Fruit fly (Drosophila melanogaster) whole organism, embryonic: ENCODE measurements around the gene CG32801.

Source experiments
- CG10147 ChIP-seq: fragments of 200-800 bp; sonication (Bioruptor generic); optimal IDR thresholded peaks from 2 replicates; lab custom pipeline; 2019; ENCODE audit warnings: missing biosample characterization, mild to moderate bottlenecking, missing genetic modification characterization, moderate library complexity
- CG10321 ChIP-seq: fragments of 200-800 bp; sonication (Bioruptor generic); IDR thresholded peaks from 2 replicates; pipeline ENCODE4 v1.3.6; 2022; ENCODE audit warnings: missing biosample characterization, missing genetic modification characterization
- CG11093 ChIP-seq: fragments of 200-800 bp; sonication (Bioruptor generic); IDR thresholded peaks from 3 replicates; pipeline ENCODE4 v1.3.6; 2022; ENCODE audit warnings: missing biosample characterization, missing genetic modification characterization
- CG14050 ChIP-seq: fragments of 200-800 bp; sonication (Bioruptor generic); IDR thresholded peaks from 3 replicates; pipeline ENCODE4 v1.3.6; 2022; ENCODE audit warnings: missing biosample characterization, missing genetic modification characterization
- CG14710 ChIP-seq: fragments of 200-800 bp; sonication (Bioruptor generic); optimal IDR thresholded peaks from 3 replicates; lab custom pipeline; 2019; ENCODE audit warnings: missing biosample characterization, mild to moderate bottlenecking, missing genetic modification characterization, moderate library complexity
- CG15514 ChIP-seq: fragments of 200-800 bp; sonication (Bioruptor generic); optimal IDR thresholded peaks from 3 replicates; lab custom pipeline; 2017; ENCODE audit warnings: missing biosample characterization, missing genetic modification characterization, mild to moderate bottlenecking, moderate library complexity, missing genetic modification reagents
- CG17361 ChIP-seq: fragments of 200-800 bp; sonication (Bioruptor generic); IDR thresholded peaks from 3 replicates; pipeline ENCODE4 v1.3.6; 2022; ENCODE audit warnings: missing biosample characterization, missing genetic modification characterization
- CG18011 ChIP-seq: fragments of 200-800 bp; sonication (Bioruptor generic); optimal IDR thresholded peaks from 2 replicates; lab custom pipeline; 2017; ENCODE audit warnings: missing biosample characterization, missing genetic modification characterization, mild to moderate bottlenecking, moderate library complexity, missing genotype
- CG2129 ChIP-seq: fragments of 200-800 bp; sonication (Bioruptor generic); IDR thresholded peaks from 2 replicates; pipeline ENCODE4 v1.3.6; 2022; ENCODE audit warnings: missing biosample characterization, missing genetic modification characterization; ENCODE audit not compliant: partially characterized antibody
- CG2875 ChIP-seq: fragments of 200-800 bp; sonication (Bioruptor generic); optimal IDR thresholded peaks from 2 replicates; lab custom pipeline; 2017; ENCODE audit warnings: missing biosample characterization, mild to moderate bottlenecking, missing genetic modification characterization, missing genetic modification reagents
- CG30403 ChIP-seq: fragments of 200-800 bp; sonication (Bioruptor generic); optimal IDR thresholded peaks from 3 replicates; lab custom pipeline; 2016; ENCODE audit warnings: missing biosample characterization, missing genetic modification characterization
- CG31224 ChIP-seq: fragments of 200-800 bp; sonication (Bioruptor generic); IDR thresholded peaks from 2 replicates; pipeline ENCODE4 v1.3.6; 2022; ENCODE audit warnings: missing biosample characterization, missing genetic modification characterization
- CG34376 ChIP-seq: fragments of 200-800 bp; sonication (Bioruptor generic); optimal IDR thresholded peaks from 2 replicates; lab custom pipeline; 2018; ENCODE audit warnings: missing biosample characterization, mild to moderate bottlenecking, missing genetic modification characterization
- CG4328 ChIP-seq: fragments of 200-800 bp; sonication (Bioruptor generic); optimal IDR thresholded peaks from 3 replicates; lab custom pipeline; 2017; ENCODE audit warnings: missing biosample characterization, missing genetic modification reagents, missing genetic modification characterization
- CG7271 ChIP-seq: fragments of 200-800 bp; sonication (Bioruptor generic); optimal IDR thresholded peaks from 2 replicates; lab custom pipeline; 2018; ENCODE audit warnings: missing biosample characterization, mild to moderate bottlenecking, missing genetic modification characterization, moderate library complexity
- CG7786 ChIP-seq: fragments of 200-800 bp; sonication (Bioruptor generic); optimal IDR thresholded peaks from 2 replicates; lab custom pipeline; 2016; ENCODE audit warnings: missing biosample characterization, missing genetic modification characterization
- CG8290 ChIP-seq, 3 experiments: fragments of 200-800 bp; sonication (Bioruptor generic); optimal IDR thresholded peaks; 2 replicates each; lab custom pipeline; 2016 to 2019; ENCODE audit warnings: missing biosample characterization in 3 of 3, missing genetic modification characterization in 3 of 3, mild to moderate bottlenecking in 2 of 3, moderate library complexity in 1 of 3
- CG8924 ChIP-seq: fragments of 200-800 bp; optimal IDR thresholded peaks from 3 replicates; lab custom pipeline; 2019; ENCODE audit warnings: missing biosample characterization, mild to moderate bottlenecking, missing genetic modification characterization, moderate library complexity
- CG9797 ChIP-seq: fragments of 200-800 bp; sonication (Bioruptor generic); optimal IDR thresholded peaks from 3 replicates; lab custom pipeline; 2018; ENCODE audit warnings: missing biosample characterization, mild to moderate bottlenecking, missing genetic modification characterization
- D ChIP-seq, 2 experiments: fragments of 200-800 bp in 1 of 2; fragments of >200 bp in 1 of 2; sonication (Bioruptor generic) in 1 of 2; optimal IDR thresholded peaks; 2 replicates in 1 of 2; 3 replicates in 1 of 2; lab custom pipeline; 2017; ENCODE audit warnings: mild to moderate bottlenecking in 1 of 2, missing biosample characterization in 1 of 2, missing genetic modification characterization in 1 of 2, missing genetic modification reagents in 1 of 2
- Dfd ChIP-seq, 2 experiments: fragments of >200 bp; optimal IDR thresholded peaks; 2 replicates each; lab custom pipeline; 2017; ENCODE audit warnings: missing biosample characterization in 2 of 2, missing genetic modification characterization in 2 of 2
- Dref ChIP-seq: fragments of 200-800 bp; sonication (Bioruptor generic); IDR thresholded peaks from 2 replicates; pipeline ENCODE4 v1.3.6; 2022; ENCODE audit warnings: missing biosample characterization, missing genetic modification characterization
- E2f2 ChIP-seq: fragments of 200-800 bp; sonication (Bioruptor generic); IDR thresholded peaks from 2 replicates; pipeline ENCODE4 v1.3.6; 2022; ENCODE audit warnings: missing biosample characterization, missing genetic modification characterization
- HmgZ ChIP-seq: fragments of 200-800 bp; sonication (Bioruptor generic); optimal IDR thresholded peaks from 2 replicates; lab custom pipeline; 2018; ENCODE audit warnings: missing biosample characterization, mild to moderate bottlenecking, missing genetic modification characterization
- Hr39 ChIP-seq: fragments of >200 bp; optimal IDR thresholded peaks from 2 replicates; lab custom pipeline; 2017
- Hr51 ChIP-seq, 2 experiments: fragments of 200-800 bp; sonication (Bioruptor generic); optimal IDR thresholded peaks; 2 replicates in 1 of 2; 3 replicates in 1 of 2; lab custom pipeline; 2016 to 2018; ENCODE audit warnings: missing biosample characterization in 2 of 2, missing genetic modification characterization in 2 of 2, mild to moderate bottlenecking in 1 of 2, moderate library complexity in 1 of 2
- Med ChIP-seq: fragments of 200-800 bp; sonication (Bioruptor generic); peaks from one replicate; lab custom pipeline; 2016; ENCODE audit warnings: missing biosample characterization, missing genetic modification characterization, mild to moderate bottlenecking, inconsistent platforms, moderate library complexity
- Nf-YB ChIP-seq: fragments of 200-800 bp; sonication (Bioruptor generic); optimal IDR thresholded peaks from 3 replicates; lab custom pipeline; 2019; ENCODE audit warnings: missing biosample characterization, mild to moderate bottlenecking, missing genetic modification characterization, moderate library complexity
- PHDP ChIP-seq: fragments of 200-800 bp; sonication (Bioruptor generic); optimal IDR thresholded peaks from 3 replicates; lab custom pipeline; 2018; ENCODE audit warnings: missing biosample characterization, mild to moderate bottlenecking, missing genetic modification characterization, moderate library complexity
- Scr ChIP-seq: fragments of 200-800 bp; sonication (Bioruptor generic); IDR thresholded peaks from 2 replicates; pipeline ENCODE4 v1.3.6; 2022; ENCODE audit warnings: missing biosample characterization, missing genetic modification characterization; ENCODE audit not compliant: partially characterized antibody
- Usf ChIP-seq: fragments of 200-800 bp; sonication (Bioruptor generic); optimal IDR thresholded peaks from 2 replicates; lab custom pipeline; 2017; ENCODE audit warnings: missing genotype, missing biosample characterization, missing genetic modification characterization
- Xbp1 ChIP-seq: fragments of 200-800 bp; sonication (Bioruptor generic); optimal IDR thresholded peaks from 3 replicates; lab custom pipeline; 2016; ENCODE audit warnings: missing biosample characterization, mild to moderate bottlenecking, missing genetic modification characterization
- YL-1 ChIP-seq: fragments of 200-800 bp; sonication (Bioruptor generic); optimal IDR thresholded peaks from 3 replicates; lab custom pipeline; 2017; ENCODE audit warnings: missing biosample characterization, mild to moderate bottlenecking, missing genetic modification characterization
- cg ChIP-seq: fragments of 200-800 bp; sonication (Bioruptor generic); optimal IDR thresholded peaks from 3 replicates; lab custom pipeline; 2019; ENCODE audit warnings: missing biosample characterization, mild to moderate bottlenecking, missing genetic modification characterization, moderate library complexity
- chm ChIP-seq: fragments of 200-800 bp; sonication (Bioruptor generic); IDR thresholded peaks from 2 replicates; pipeline ENCODE4 v1.3.6; 2022; ENCODE audit warnings: missing biosample characterization, missing genetic modification characterization
- crol ChIP-seq: fragments of 200-800 bp; sonication (Bioruptor generic); IDR thresholded peaks from 2 replicates; pipeline ENCODE4 v1.3.6; 2022; ENCODE audit warnings: missing biosample characterization, missing genetic modification characterization
- cwo ChIP-seq: fragments of 200-800 bp; sonication (Bioruptor generic); optimal IDR thresholded peaks from 3 replicates; lab custom pipeline; 2017; ENCODE audit warnings: missing biosample characterization, missing genetic modification characterization, mild to moderate bottlenecking, moderate library complexity, missing genetic modification reagents
- danr ChIP-seq: fragments of 200-800 bp; sonication (Bioruptor generic); IDR thresholded peaks from 2 replicates; pipeline ENCODE4 v1.3.6; 2022; ENCODE audit warnings: missing biosample characterization, missing genetic modification characterization
- dati ChIP-seq: fragments of 200-800 bp; sonication (Bioruptor generic); IDR thresholded peaks from 2 replicates; pipeline ENCODE4 v1.3.6; 2022; ENCODE audit warnings: missing biosample characterization, missing genetic modification characterization
- esg ChIP-seq: fragments of 200-800 bp; sonication (Bioruptor generic); conservative IDR thresholded peaks from 2 replicates; pipeline ENCODE4 v1.3.6; 2022; ENCODE audit warnings: missing biosample characterization, missing genetic modification characterization
- kay ChIP-seq: fragments of 200-800 bp; sonication (Bioruptor generic); optimal IDR thresholded peaks from 2 replicates; lab custom pipeline; 2016; ENCODE audit warnings: missing biosample characterization, missing genetic modification characterization
- onecut ChIP-seq: fragments of 200-800 bp; sonication (Bioruptor generic); IDR thresholded peaks from 2 replicates; pipeline ENCODE4 v1.3.6; 2022; ENCODE audit warnings: missing biosample characterization, missing genetic modification characterization
- pan ChIP-seq, 4 experiments: fragments of >200 bp in 3 of 4; fragments of 200-800 bp in 1 of 4; sonication (Bioruptor generic) in 1 of 4; optimal IDR thresholded peaks in 3 of 4; IDR thresholded peaks in 1 of 4; 2 replicates each; pipeline versions ENCODE4 v1.3.6 to Lab custom; 2017 to 2022; ENCODE audit warnings: missing biosample characterization in 2 of 4, missing genetic modification characterization in 2 of 4, mixed read lengths in 1 of 4
- phol ChIP-seq: fragments of 200-800 bp; sonication (Bioruptor generic); optimal IDR thresholded peaks from 3 replicates; lab custom pipeline; 2018; ENCODE audit warnings: missing biosample characterization, mild to moderate bottlenecking, missing genetic modification characterization, moderate library complexity
- pum ChIP-seq: fragments of 200-800 bp; sonication (Bioruptor generic); optimal IDR thresholded peaks from 2 replicates; lab custom pipeline; 2016; ENCODE audit warnings: missing biosample characterization, missing genetic modification characterization
- vfl ChIP-seq: fragments of 200-800 bp; sonication (Bioruptor generic); optimal IDR thresholded peaks from 2 replicates; lab custom pipeline; 2016; ENCODE audit warnings: missing biosample characterization, missing genetic modification characterization
- vvl ChIP-seq: fragments of 200-800 bp; sonication (Bioruptor generic); IDR thresholded peaks from 2 replicates; pipeline ENCODE4 v1.3.6; 2022; ENCODE audit warnings: missing biosample characterization, missing genetic modification characterization
- zen ChIP-seq: fragments of 200-800 bp; sonication (Bioruptor generic); optimal IDR thresholded peaks from 3 replicates; lab custom pipeline; 2018; ENCODE audit warnings: missing biosample characterization, mild to moderate bottlenecking, missing genetic modification characterization, moderate library complexity
- zfh1 ChIP-seq: fragments of 200-800 bp; sonication (Bioruptor generic); IDR thresholded peaks from 3 replicates; pipeline ENCODE4 v1.3.6; 2022; ENCODE audit warnings: missing biosample characterization, missing genetic modification characterization

Gene CG32801

DNA sequence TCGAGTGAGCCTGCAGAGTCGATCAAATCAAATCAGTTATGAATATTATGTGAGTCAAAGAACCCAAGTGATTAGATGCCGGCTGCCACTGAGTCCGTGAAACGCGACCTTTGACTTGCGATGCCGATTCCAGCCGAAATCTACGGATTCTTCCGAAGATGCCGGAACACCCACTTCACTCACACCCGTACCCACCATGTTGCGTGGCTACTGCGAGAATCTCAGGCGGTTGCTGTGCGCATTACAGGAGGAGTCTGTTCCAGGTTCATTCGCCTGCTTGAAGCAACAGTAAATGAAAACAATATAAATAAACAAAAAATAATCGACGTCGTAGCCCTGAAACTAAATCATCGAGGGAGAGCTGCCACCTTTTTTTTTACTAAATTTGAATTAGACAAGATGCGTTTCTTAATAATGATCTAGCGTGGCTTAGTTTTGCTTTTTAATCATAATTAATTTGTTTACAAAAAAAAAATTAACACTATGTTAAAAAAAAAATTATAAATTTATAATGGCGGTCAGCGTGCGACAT, 1.3 kb downstream of the CG32801 start, which contains the start of gene Ldaf1 (continued):
- TF ChIP-seq CG10147 (no peak), phol (tag; lab: Kevin White, UChicago) (peak; percentile 5), CG17361 (GFP tag; lab: Robert Waterston, UW) (no peak), CG2875 (GFP tag; lab: Kevin White, UChicago) (no peak), esg (GFP tag; lab: Robert Waterston, UW) (no peak), CG34376 (GFP tag; lab: Kevin White, UChicago) (peak; percentile 2), CG7786 (GFP tag; lab: Kevin White, UChicago) (no peak), D (optimal IDR thresholded peaks at IDR 0.05; lab: Kevin White, UChicago) (no peak), D (GFP tag; optimal IDR thresholded peaks at IDR 0.05; lab: Kevin White, UChicago) (no peak), Hr39 (lab: Kevin White, UChicago) (no peak), danr (GFP tag; lab: Robert Waterston, UW) (no peak), pum (no peak), CG4328 (GFP tag; lab: Kevin White, UChicago) (no peak), vfl (no peak), CG31224 (no peak), pan (optimal IDR thresholded peaks at IDR 0.05; lab: Kevin White, UChicago) (no peak), pan (GFP tag; optimal IDR thresholded peaks at IDR 0.05 in 1 of 2, IDR thresholded peaks at IDR 0.05 in 1 of 2) (no peak), CG7271 (tag; lab: Kevin White, UChicago) (no peak), zen (peak; percentile 6), chm (GFP tag; lab: Robert Waterston, UW) (no peak), CG14710 (tag; lab: Kevin White, UChicago) (peak; percentile 22), crol (GFP tag; lab: Robert Waterston, UW) (no peak), Dfd (GFP tag; optimal IDR thresholded peaks at IDR 0.05; lab: Kevin White, UChicago) (no peak), kay (GFP tag; lab: Kevin White, UChicago) (no peak), CG30403 (no peak), Usf (no peak), Xbp1 (GFP tag; lab: Kevin White, UChicago) (no peak), Scr (GFP tag; lab: Robert Waterston, UW) (0 out of 2 replicates have a peak, but pooled peaks have one; percentile 23), Med (GFP tag; lab: Kevin White, UChicago) (peak; percentile 64), cg (no peak), CG18011 (GFP tag; lab: Kevin White, UChicago) (no peak), CG8290 (GFP tag; optimal IDR thresholded peaks at IDR 0.05; lab: Kevin White, UChicago) (no peak), CG8290 (tag; optimal IDR thresholded peaks at IDR 0.05; lab: Kevin White, UChicago) (peak in 1 of 2 experiments; percentile 5), dati (no peak), HmgZ (peak; percentile 24), CG2129 (GFP tag; lab: Robert Waterston, UW) (no peak), CG9797 (GFP tag; lab: Kevin White, UChicago) (no peak), Nf-YB (GFP tag; lab: Kevin White, UChicago) (no peak), CG8924 (tag; lab: Kevin White, UChicago) (peak; percentile 2), onecut (GFP tag; lab: Robert Waterston, UW) (no peak), Dref (GFP tag; lab: Robert Waterston, UW) (peak; percentile 48), CG11093 (no peak), CG14050 (no peak), CG15514 (GFP tag; lab: Kevin White, UChicago) (peak; percentile 69), E2f2 (GFP tag; lab: Robert Waterston, UW) (peak; percentile 71), YL-1 (GFP tag; lab: Kevin White, UChicago) (peak; percentile 4), vvl (GFP tag; lab: Robert Waterston, UW) (no peak), Hr51 (GFP tag; optimal IDR thresholded peaks at IDR 0.05; lab: Kevin White, UChicago) (no peak), cwo (GFP tag; lab: Kevin White, UChicago) (no peak), CG10321 (GFP tag; lab: Robert Waterston, UW) (no peak), PHDP (tag; lab: Kevin White, UChicago) (no peak), zfh1 (GFP tag; lab: Robert Waterston, UW) (peak; percentile 26; the same call in 1 of the 3 replicates)
